Fruit fly (Drosophila melanogaster) whole organism, pupa: ENCODE measurements around the gene bumpel.

Source experiments
- CG10348 ChIP-seq: fragments of 200-800 bp; sonication (Bioruptor generic); IDR thresholded peaks from 2 replicates; pipeline ENCODE4 v1.3.6; 2022; ENCODE audit warnings: missing biosample characterization, missing genetic modification characterization
- CG13204 ChIP-seq: fragments of 200-800 bp; sonication (Bioruptor generic); optimal IDR thresholded peaks from 2 replicates; lab custom pipeline; 2018; ENCODE audit warnings: missing biosample characterization, mild to moderate bottlenecking, missing genetic modification characterization, moderate library complexity
- CG15710 ChIP-seq: fragments of 200-800 bp; sonication (Bioruptor generic); optimal IDR thresholded peaks from 2 replicates; lab custom pipeline; 2018; ENCODE audit warnings: missing biosample characterization, mild to moderate bottlenecking, missing genetic modification characterization, moderate library complexity
- CG17806 ChIP-seq: fragments of 200-800 bp; sonication (Bioruptor generic); optimal IDR thresholded peaks from 2 replicates; lab custom pipeline; 2018; ENCODE audit warnings: missing biosample characterization, mild to moderate bottlenecking, missing genetic modification characterization, moderate library complexity
- CG32121 ChIP-seq: fragments of 200-800 bp; sonication (Bioruptor generic); IDR thresholded peaks from 2 replicates; pipeline ENCODE4 v1.3.6; 2022; ENCODE audit warnings: missing biosample characterization, missing genetic modification characterization
- CG34367 ChIP-seq: fragments of 200-800 bp; sonication (Bioruptor generic); optimal IDR thresholded peaks from 2 replicates; lab custom pipeline; 2018; ENCODE audit warnings: missing biosample characterization, mild to moderate bottlenecking, missing genetic modification characterization
- CG4496 ChIP-seq: fragments of 200-800 bp; sonication (Bioruptor generic); IDR thresholded peaks from 3 replicates; pipeline ENCODE4 v1.3.6; 2022; ENCODE audit warnings: missing biosample characterization, missing genetic modification characterization
- CG8159 ChIP-seq: fragments of 200-800 bp; sonication (Bioruptor generic); optimal IDR thresholded peaks from 3 replicates; lab custom pipeline; 2018; ENCODE audit warnings: missing biosample characterization, mild to moderate bottlenecking, missing genetic modification characterization, moderate library complexity
- CG8301 ChIP-seq: fragments of 200-800 bp; sonication (Bioruptor generic); optimal IDR thresholded peaks from 2 replicates; lab custom pipeline; 2018; ENCODE audit warnings: missing biosample characterization, mild to moderate bottlenecking, missing genetic modification characterization
- CG9948 ChIP-seq: fragments of 200-800 bp; sonication (Bioruptor generic); optimal IDR thresholded peaks from 2 replicates; lab custom pipeline; 2018; ENCODE audit warnings: missing biosample characterization, mild to moderate bottlenecking, missing genetic modification characterization, moderate library complexity
- D1 ChIP-seq: fragments of 200-800 bp; sonication (Bioruptor generic); optimal IDR thresholded peaks from 2 replicates; lab custom pipeline; 2018; ENCODE audit warnings: missing biosample characterization, mild to moderate bottlenecking, missing genetic modification characterization, moderate library complexity
- Ets98B ChIP-seq: fragments of 200-800 bp; sonication (Bioruptor generic); IDR thresholded peaks from 2 replicates; pipeline ENCODE4 v1.3.6; 2022; ENCODE audit warnings: missing biosample characterization, missing genetic modification characterization
- Pif1A ChIP-seq: fragments of 200-800 bp; sonication (Bioruptor generic); optimal IDR thresholded peaks from 3 replicates; lab custom pipeline; 2016; ENCODE audit warnings: missing biosample characterization, missing genetic modification characterization
- Pif1B ChIP-seq: fragments of 200-800 bp; sonication (Bioruptor generic); optimal IDR thresholded peaks from 3 replicates; lab custom pipeline; 2016; ENCODE audit warnings: missing biosample characterization, missing genetic modification characterization
- Snoo ChIP-seq: fragments of 200-800 bp; sonication (Bioruptor generic); optimal IDR thresholded peaks from 3 replicates; lab custom pipeline; 2017; ENCODE audit warnings: missing biosample characterization, mild to moderate bottlenecking, missing genetic modification characterization, inconsistent platforms
- fd96Ca ChIP-seq: fragments of 200-800 bp; sonication (Bioruptor generic); IDR thresholded peaks from 3 replicates; pipeline ENCODE4 v1.3.6; 2022; ENCODE audit warnings: missing biosample characterization, missing genetic modification characterization
- rn ChIP-seq: fragments of 200-800 bp; sonication (Bioruptor generic); IDR thresholded peaks from 2 replicates; pipeline ENCODE4 v1.3.6; 2022; ENCODE audit warnings: missing biosample characterization, missing genetic modification characterization

bumpel gene

dm6 chr3R:11370333-11370732 is 48.1 kb downstream of the bumpel start:
- TF ChIP-seq CG15710, result no peak
- TF ChIP-seq rn (GFP tag; lab: Robert Waterston, UW), result no peak
- no peak for TF ChIP-seq Ets98B (GFP tag; lab: Robert Waterston, UW)

dm6 chr3R:11368766-11369165 is 49.7 kb downstream of the bumpel start:
- TF ChIP-seq Pif1A (GFP tag; lab: Kevin White, UChicago), result no peak
- TF ChIP-seq CG10348 (GFP tag; lab: Robert Waterston, UW), result no peak
- TF ChIP-seq fd96Ca, result no peak
- peak; percentile 23 for TF ChIP-seq CG8159 (tag; lab: Kevin White, UChicago)
- peak; percentile 3 for TF ChIP-seq CG9948 (tag; lab: Kevin White, UChicago)
- TF ChIP-seq CG34367 (tag; lab: Kevin White, UChicago), result no peak
- no peak for TF ChIP-seq CG17806 (tag; lab: Kevin White, UChicago)

- no peak for TF ChIP-seq Pif1B
- TF ChIP-seq CG10348 (GFP tag; lab: Robert Waterston, UW), result no peak
- TF ChIP-seq CG17806 (tag; lab: Kevin White, UChicago), result no peak
- no peak for TF ChIP-seq CG8159 (tag; lab: Kevin White, UChicago)
- TF ChIP-seq CG15710, result no peak
- no peak for TF ChIP-seq CG32121 (GFP tag; lab: Robert Waterston, UW)
- TF ChIP-seq CG4496 (GFP tag; lab: Robert Waterston, UW), result no peak
- TF ChIP-seq fd96Ca, result no peak
- no peak for TF ChIP-seq Snoo
- no peak for TF ChIP-seq CG13204 (GFP tag; lab: Kevin White, UChicago)
- TF ChIP-seq D1 (tag; lab: Kevin White, UChicago), result no peak
- no peak for TF ChIP-seq CG8301
- TF ChIP-seq Pif1A (GFP tag; lab: Kevin White, UChicago), result no peak
- no peak for TF ChIP-seq rn (GFP tag; lab: Robert Waterston, UW)
- TF ChIP-seq, all 21 proteins: peak for 0
Observed at dm6 chr3R:11366315-11366714, 52.2 kb downstream of the bumpel start.
